Fruit fly (Drosophila melanogaster) whole organism, embryonic: Measurements from ENCODE around the gene saturn.

Experiments used
- ATbp ChIP-seq: fragments of 200-800 bp; sonication (Bioruptor generic); optimal IDR thresholded peaks from 2 replicates; lab custom pipeline; 2017; ENCODE audit warnings: missing biosample characterization, mild to moderate bottlenecking, missing genetic modification characterization, missing genetic modification reagents
- BEAF-32 ChIP-seq: fragments of 200-800 bp; sonication (Bioruptor generic); optimal IDR thresholded peaks from 3 replicates; lab custom pipeline; 2017; ENCODE audit warnings: missing biosample characterization, missing genetic modification characterization, mild to moderate bottlenecking, moderate library complexity, missing genetic modification reagents
- CG10209 ChIP-seq: fragments of 200-800 bp; sonication (Bioruptor generic); optimal IDR thresholded peaks from 3 replicates; lab custom pipeline; 2017; ENCODE audit warnings: missing biosample characterization, mild to moderate bottlenecking, missing genetic modification characterization, missing genetic modification reagents
- CG10654 ChIP-seq: fragments of 200-800 bp; sonication (Bioruptor generic); optimal IDR thresholded peaks from 2 replicates; lab custom pipeline; 2016; ENCODE audit warnings: missing biosample characterization, missing genetic modification characterization
- CG12219 ChIP-seq: fragments of 200-800 bp; sonication (Bioruptor generic); optimal IDR thresholded peaks from 3 replicates; lab custom pipeline; 2018; ENCODE audit warnings: missing biosample characterization, mild to moderate bottlenecking, missing genetic modification characterization
- CG12299 ChIP-seq: fragments of 200-800 bp; sonication (Bioruptor generic); optimal IDR thresholded peaks from 2 replicates; lab custom pipeline; 2018; ENCODE audit warnings: missing biosample characterization, mild to moderate bottlenecking, missing genetic modification characterization
- CG15601 ChIP-seq: fragments of 200-800 bp; sonication (Bioruptor generic); optimal IDR thresholded peaks from 3 replicates; lab custom pipeline; 2019; ENCODE audit warnings: missing biosample characterization, mild to moderate bottlenecking, missing genetic modification characterization, moderate library complexity
- CG15696 ChIP-seq: fragments of 200-800 bp; sonication (Bioruptor generic); optimal IDR thresholded peaks from 2 replicates; lab custom pipeline; 2019; ENCODE audit warnings: missing biosample characterization, mild to moderate bottlenecking, missing genetic modification characterization, moderate library complexity
- CG16863 ChIP-seq: fragments of 200-800 bp; sonication (Bioruptor generic); optimal IDR thresholded peaks from 3 replicates; lab custom pipeline; 2016; ENCODE audit warnings: missing biosample characterization, missing genetic modification characterization
- CG18476 ChIP-seq: fragments of 200-800 bp; sonication (Bioruptor generic); optimal IDR thresholded peaks from 2 replicates; lab custom pipeline; 2016; ENCODE audit warnings: missing biosample characterization, mild to moderate bottlenecking, missing genetic modification characterization
- CG18619 ChIP-seq: fragments of 200-800 bp; sonication (Bioruptor generic); optimal IDR thresholded peaks from 3 replicates; lab custom pipeline; 2017; ENCODE audit warnings: missing biosample characterization, mild to moderate bottlenecking, missing genetic modification characterization
- CG31224 ChIP-seq: fragments of 200-800 bp; sonication (Bioruptor generic); IDR thresholded peaks from 2 replicates; pipeline ENCODE4 v1.3.6; 2022; ENCODE audit warnings: missing biosample characterization, missing genetic modification characterization
- CG3281 ChIP-seq: fragments of 200-800 bp; sonication (Bioruptor generic); optimal IDR thresholded peaks from 3 replicates; lab custom pipeline; 2017; ENCODE audit warnings: missing biosample characterization, mild to moderate bottlenecking, missing genetic modification characterization
- CG33557 ChIP-seq: fragments of 200-800 bp; sonication (Bioruptor generic); optimal IDR thresholded peaks from 2 replicates; lab custom pipeline; 2019; ENCODE audit warnings: missing biosample characterization, mild to moderate bottlenecking, missing genetic modification characterization, moderate library complexity
- CG3838 ChIP-seq: fragments of 200-800 bp; sonication (Bioruptor generic); optimal IDR thresholded peaks from 3 replicates; lab custom pipeline; 2016; ENCODE audit warnings: missing biosample characterization, missing genetic modification characterization
- CG4282 ChIP-seq: fragments of 200-800 bp; sonication (Bioruptor generic); optimal IDR thresholded peaks from 2 replicates; lab custom pipeline; 2016; ENCODE audit warnings: missing biosample characterization, missing genetic modification characterization
- CG4404 ChIP-seq: fragments of 200-800 bp; sonication (Bioruptor generic); IDR thresholded peaks from 2 replicates; pipeline ENCODE4 v1.3.6; 2022; ENCODE audit warnings: missing biosample characterization, missing genetic modification characterization
- CG4617 ChIP-seq: fragments of 200-800 bp; sonication (Bioruptor generic); optimal IDR thresholded peaks from 3 replicates; lab custom pipeline; 2016; ENCODE audit warnings: missing biosample characterization, missing genetic modification characterization, borderline replicate concordance
- CG4820 ChIP-seq: fragments of 200-800 bp; sonication (Bioruptor generic); optimal IDR thresholded peaks from 3 replicates; lab custom pipeline; 2016; ENCODE audit warnings: missing biosample characterization, missing genetic modification characterization
- CG6683 ChIP-seq: fragments of 200-800 bp; sonication (Bioruptor generic); optimal IDR thresholded peaks from 2 replicates; lab custom pipeline; 2017; ENCODE audit warnings: missing biosample characterization, mild to moderate bottlenecking, missing genetic modification characterization, missing genetic modification reagents
- CG6689 ChIP-seq: fragments of 200-800 bp; sonication (Bioruptor generic); IDR thresholded peaks from 2 replicates; pipeline ENCODE4 v1.3.6; 2022; ENCODE audit warnings: missing biosample characterization, missing genetic modification characterization
- CG7928 ChIP-seq: fragments of 200-800 bp; sonication (Bioruptor generic); optimal IDR thresholded peaks from 2 replicates; lab custom pipeline; 2017; ENCODE audit warnings: missing biosample characterization, mild to moderate bottlenecking, missing genetic modification characterization
- CTCF ChIP-seq: fragments of 200-800 bp; sonication (Bioruptor generic); optimal IDR thresholded peaks from 2 replicates; lab custom pipeline; 2017; ENCODE audit warnings: missing biosample characterization, mild to moderate bottlenecking, missing genetic modification characterization, moderate library complexity
- D ChIP-seq, 2 experiments: fragments of 200-800 bp in 1 of 2; fragments of >200 bp in 1 of 2; sonication (Bioruptor generic) in 1 of 2; optimal IDR thresholded peaks; 2 replicates in 1 of 2; 3 replicates in 1 of 2; lab custom pipeline; 2017; ENCODE audit warnings: mild to moderate bottlenecking in 1 of 2, missing biosample characterization in 1 of 2, missing genetic modification characterization in 1 of 2, missing genetic modification reagents in 1 of 2
- Dad ChIP-seq: fragments of 200-800 bp; sonication (Bioruptor generic); optimal IDR thresholded peaks from 3 replicates; lab custom pipeline; 2016; ENCODE audit warnings: missing biosample characterization, missing genetic modification characterization
- Eip74EF ChIP-seq, 2 experiments: fragments of 200-800 bp in 1 of 2; fragments of >200 bp in 1 of 2; sonication (Bioruptor generic) in 1 of 2; optimal IDR thresholded peaks; 2 replicates each; lab custom pipeline; 2017 to 2019; ENCODE audit warnings: missing biosample characterization in 2 of 2, missing genetic modification characterization in 2 of 2, mild to moderate bottlenecking in 1 of 2, moderate library complexity in 1 of 2
- Nf-YB ChIP-seq: fragments of 200-800 bp; sonication (Bioruptor generic); optimal IDR thresholded peaks from 3 replicates; lab custom pipeline; 2019; ENCODE audit warnings: missing biosample characterization, mild to moderate bottlenecking, missing genetic modification characterization, moderate library complexity
- Spps ChIP-seq: fragments of 200-800 bp; sonication (Bioruptor generic); optimal IDR thresholded peaks from 2 replicates; lab custom pipeline; 2018; ENCODE audit warnings: missing biosample characterization, mild to moderate bottlenecking, missing genetic modification characterization
- Usf ChIP-seq: fragments of 200-800 bp; sonication (Bioruptor generic); optimal IDR thresholded peaks from 2 replicates; lab custom pipeline; 2017; ENCODE audit warnings: missing genotype, missing biosample characterization, missing genetic modification characterization
- Xbp1 ChIP-seq: fragments of 200-800 bp; sonication (Bioruptor generic); optimal IDR thresholded peaks from 3 replicates; lab custom pipeline; 2016; ENCODE audit warnings: missing biosample characterization, mild to moderate bottlenecking, missing genetic modification characterization
- ara ChIP-seq: fragments of 200-800 bp; sonication (Bioruptor generic); IDR thresholded peaks from 2 replicates; pipeline ENCODE4 v1.3.6; 2022; ENCODE audit warnings: missing biosample characterization, missing genetic modification characterization
- bigmax ChIP-seq: fragments of 200-800 bp; sonication (Bioruptor generic); optimal IDR thresholded peaks from 2 replicates; lab custom pipeline; 2018; ENCODE audit warnings: missing biosample characterization, mild to moderate bottlenecking, missing genetic modification characterization
- bowl ChIP-seq: fragments of 200-800 bp; sonication (Bioruptor generic); IDR thresholded peaks from 2 replicates; pipeline ENCODE4 v1.3.6; 2022; ENCODE audit warnings: missing biosample characterization, missing genetic modification characterization
- bsh ChIP-seq, 2 experiments: fragments of 200-800 bp; sonication (Bioruptor generic); optimal IDR thresholded peaks; 2 replicates each; lab custom pipeline; 2017 to 2018; ENCODE audit warnings: mild to moderate bottlenecking in 2 of 2, missing biosample characterization in 2 of 2, missing genetic modification characterization in 2 of 2, moderate library complexity in 1 of 2
- corto ChIP-seq: fragments of 200-800 bp; sonication (Bioruptor generic); optimal IDR thresholded peaks from 2 replicates; lab custom pipeline; 2016; ENCODE audit warnings: missing biosample characterization, mild to moderate bottlenecking, missing genetic modification characterization, moderate library complexity
- fd64A ChIP-seq: fragments of 200-800 bp; sonication (Bioruptor generic); optimal IDR thresholded peaks from 3 replicates; lab custom pipeline; 2018; ENCODE audit warnings: missing biosample characterization, mild to moderate bottlenecking, missing genetic modification characterization
- gro ChIP-seq: fragments of 200-800 bp; sonication (Bioruptor generic); optimal IDR thresholded peaks from 2 replicates; lab custom pipeline; 2016; ENCODE audit warnings: missing biosample characterization, missing genetic modification characterization
- hb ChIP-seq: fragments of 200-800 bp; sonication (Bioruptor generic); IDR thresholded peaks from 3 replicates; pipeline ENCODE4 v1.3.6; 2022; ENCODE audit warnings: missing biosample characterization, missing genetic modification characterization; ENCODE audit not compliant: partially characterized antibody
- jigr1 ChIP-seq: fragments of 200-800 bp; sonication (Bioruptor generic); IDR thresholded peaks from 3 replicates; pipeline ENCODE4 v1.3.6; 2022; ENCODE audit warnings: missing biosample characterization, missing genetic modification characterization
- jing ChIP-seq: fragments of 200-800 bp; sonication (Bioruptor generic); optimal IDR thresholded peaks from 2 replicates; lab custom pipeline; 2018; ENCODE audit warnings: missing biosample characterization, mild to moderate bottlenecking, missing genetic modification characterization
- jumu ChIP-seq: fragments of 200-800 bp; sonication (Bioruptor generic); optimal IDR thresholded peaks from 3 replicates; lab custom pipeline; 2016; ENCODE audit warnings: missing biosample characterization, missing genetic modification characterization
- onecut ChIP-seq: fragments of 200-800 bp; sonication (Bioruptor generic); IDR thresholded peaks from 2 replicates; pipeline ENCODE4 v1.3.6; 2022; ENCODE audit warnings: missing biosample characterization, missing genetic modification characterization
- pan ChIP-seq, 4 experiments: fragments of >200 bp in 3 of 4; fragments of 200-800 bp in 1 of 4; sonication (Bioruptor generic) in 1 of 4; optimal IDR thresholded peaks in 3 of 4; IDR thresholded peaks in 1 of 4; 2 replicates each; pipeline versions ENCODE4 v1.3.6 to Lab custom; 2017 to 2022; ENCODE audit warnings: missing biosample characterization in 2 of 4, missing genetic modification characterization in 2 of 4, mixed read lengths in 1 of 4
- seq ChIP-seq: fragments of 200-800 bp; sonication (Bioruptor generic); IDR thresholded peaks from 2 replicates; pipeline ENCODE4 v1.3.6; 2022; ENCODE audit warnings: missing biosample characterization, missing genetic modification characterization
- slou ChIP-seq: fragments of 200-800 bp; sonication (Bioruptor generic); optimal IDR thresholded peaks from 3 replicates; lab custom pipeline; 2016; ENCODE audit warnings: missing biosample characterization, missing genetic modification characterization
- tio ChIP-seq: fragments of 200-800 bp; sonication (Bioruptor generic); optimal IDR thresholded peaks from 2 replicates; lab custom pipeline; 2017; ENCODE audit warnings: missing biosample characterization, missing genetic modification characterization, inconsistent platforms
- unpg ChIP-seq: fragments of 200-800 bp; sonication (Bioruptor generic); optimal IDR thresholded peaks from 3 replicates; lab custom pipeline; 2018; ENCODE audit warnings: missing biosample characterization, mild to moderate bottlenecking, missing genetic modification characterization, moderate library complexity
- vvl ChIP-seq: fragments of 200-800 bp; sonication (Bioruptor generic); IDR thresholded peaks from 2 replicates; pipeline ENCODE4 v1.3.6; 2022; ENCODE audit warnings: missing biosample characterization, missing genetic modification characterization
- wek ChIP-seq: fragments of 200-800 bp; sonication (Bioruptor generic); optimal IDR thresholded peaks from 3 replicates; lab custom pipeline; 2018; ENCODE audit warnings: missing biosample characterization, mild to moderate bottlenecking, missing genetic modification characterization, moderate library complexity

Gene saturn

dm6 chr3L:14174197-14174596 lies 28.9 kb upstream of the saturn start (continued):
- TF ChIP-seq pan (optimal IDR thresholded peaks at IDR 0.05; lab: Kevin White, UChicago), result no peak
- TF ChIP-seq pan (GFP tag; optimal IDR thresholded peaks at IDR 0.05 in 1 of 2, IDR thresholded peaks at IDR 0.05 in 1 of 2), result peak in 1 of 2 experiments; percentile 5
- TF ChIP-seq CG3838 (GFP tag; lab: Kevin White, UChicago), result peak; percentile 8
- TF ChIP-seq CG6683 (GFP tag; lab: Kevin White, UChicago), result peak; percentile 54
- TF ChIP-seq unpg (GFP tag; lab: Kevin White, UChicago), result peak; percentile 87
- TF ChIP-seq CG31224 (GFP tag; lab: Robert Waterston, UW), result no peak
- no peak for TF ChIP-seq Usf
- TF ChIP-seq ATbp (GFP tag; lab: Kevin White, UChicago), result peak; percentile 79
- TF ChIP-seq fd64A (GFP tag; lab: Kevin White, UChicago), result peak; percentile 73
- TF ChIP-seq seq (GFP tag; lab: Robert Waterston, UW), result peak; percentile 60; the same call in 1 of the 2 replicates
- peak; percentile 22 for TF ChIP-seq CG7928 (GFP tag; lab: Kevin White, UChicago)
- peak; percentile 39 for TF ChIP-seq CG16863 (GFP tag; lab: Kevin White, UChicago)
- TF ChIP-seq D (optimal IDR thresholded peaks at IDR 0.05; lab: Kevin White, UChicago), result no peak
- TF ChIP-seq D (GFP tag; optimal IDR thresholded peaks at IDR 0.05; lab: Kevin White, UChicago), result peak; percentile 91
- 0 out of 2 replicates have a peak, but pooled peaks have one; percentile 11 for TF ChIP-seq bowl (GFP tag; lab: Robert Waterston, UW)
- peak in 1 of 2 experiments; percentile 72 for TF ChIP-seq bsh (GFP tag; optimal IDR thresholded peaks at IDR 0.05; lab: Kevin White, UChicago)
- TF ChIP-seq CG15601 (tag; lab: Kevin White, UChicago), result peak; percentile 86
- TF ChIP-seq CG18619, result peak; percentile 91
- TF ChIP-seq bigmax (GFP tag; lab: Kevin White, UChicago), result peak; percentile 6
- TF ChIP-seq CG12299 (tag; lab: Kevin White, UChicago), result peak; percentile 72
- TF ChIP-seq vvl (GFP tag; lab: Robert Waterston, UW), result no peak
- TF ChIP-seq jing (GFP tag; lab: Kevin White, UChicago), result no peak
- peak; percentile 53 for TF ChIP-seq onecut
- peak; percentile 89 for TF ChIP-seq CG12219 (GFP tag; lab: Kevin White, UChicago)
- TF ChIP-seq Dad (GFP tag; lab: Kevin White, UChicago), result no peak
- peak; percentile 90 for TF ChIP-seq wek (GFP tag; lab: Kevin White, UChicago)
- TF ChIP-seq CG4820 (GFP tag; lab: Kevin White, UChicago), result no peak
- peak; percentile 17 for TF ChIP-seq CG10654 (GFP tag; lab: Kevin White, UChicago)
- TF ChIP-seq jigr1 (GFP tag; lab: Robert Waterston, UW), result no peak
- TF ChIP-seq Eip74EF (GFP tag; optimal IDR thresholded peaks at IDR 0.05; lab: Kevin White, UChicago), result peak in 1 of 2 experiments; percentile 54
- peak; percentile 51 for TF ChIP-seq Spps (tag; lab: Kevin White, UChicago)
- no peak for TF ChIP-seq CG4404 (GFP tag; lab: Robert Waterston, UW)
- no peak for TF ChIP-seq Xbp1 (GFP tag; lab: Kevin White, UChicago)
- no peak for TF ChIP-seq slou (GFP tag; lab: Kevin White, UChicago)
- peak; percentile 74 for TF ChIP-seq CG10209
- TF ChIP-seq ara (GFP tag; lab: Robert Waterston, UW), result no peak
- 0 out of 2 replicates have a peak, but pooled peaks have one; percentile 18 for TF ChIP-seq CG6689
- no peak for TF ChIP-seq BEAF-32 (GFP tag; lab: Kevin White, UChicago)
- TF ChIP-seq CG3281, result peak; percentile 78
- no peak for TF ChIP-seq hb (GFP tag; lab: Robert Waterston, UW)
- TF ChIP-seq corto (GFP tag; lab: Kevin White, UChicago), result no peak
- TF ChIP-seq gro, result peak; percentile 29
- no peak for TF ChIP-seq CG4617
- TF ChIP-seq CG18476 (GFP tag; lab: Kevin White, UChicago), result peak; percentile 33
- no peak for TF ChIP-seq CG4282 (GFP tag; lab: Kevin White, UChicago)
- TF ChIP-seq CG33557 (GFP tag; lab: Kevin White, UChicago), result peak; percentile 88
- peak; percentile 56 for TF ChIP-seq Nf-YB
- TF ChIP-seq jumu (GFP tag; lab: Kevin White, UChicago), result no peak
- peak; percentile 29 for TF ChIP-seq tio (GFP tag; lab: Kevin White, UChicago)
- peak; percentile 14 for TF ChIP-seq CTCF
- TF ChIP-seq CG15696 (tag; lab: Kevin White, UChicago), result peak; percentile 82
